Fruit fly (Drosophila melanogaster) whole organism, embryonic: Measurements from ENCODE around the gene Kua.

Experiments
- Aef1 ChIP-seq: fragments of 200-800 bp; sonication (Bioruptor generic); IDR thresholded peaks from 3 replicates; pipeline ENCODE4 v1.3.6; 2022; ENCODE audit warnings: missing biosample characterization, missing genetic modification characterization
- CG11085 ChIP-seq: fragments of 200-800 bp; sonication (Bioruptor generic); IDR thresholded peaks from 2 replicates; pipeline ENCODE4 v1.3.6; 2022; ENCODE audit warnings: missing biosample characterization, missing genetic modification characterization
- CG12942 ChIP-seq: fragments of 200-800 bp; sonication (Bioruptor generic); optimal IDR thresholded peaks from 3 replicates; lab custom pipeline; 2016; ENCODE audit warnings: missing biosample characterization, missing genetic modification characterization
- CG13123 ChIP-seq: fragments of 200-800 bp; sonication (Bioruptor generic); optimal IDR thresholded peaks from 2 replicates; lab custom pipeline; 2016; ENCODE audit warnings: missing biosample characterization, missing genetic modification characterization
- CG14441 ChIP-seq: fragments of 200-800 bp; sonication (Bioruptor generic); IDR thresholded peaks from 2 replicates; pipeline ENCODE4 v1.3.6; 2022; ENCODE audit warnings: missing biosample characterization, missing genetic modification characterization
- CG15479 ChIP-seq: fragments of 200-800 bp; sonication (Bioruptor generic); optimal IDR thresholded peaks from 3 replicates; lab custom pipeline; 2019; ENCODE audit warnings: missing biosample characterization, mild to moderate bottlenecking, missing genetic modification characterization, moderate library complexity
- CG1602 ChIP-seq: fragments of 200-800 bp; sonication (Bioruptor generic); optimal IDR thresholded peaks from 3 replicates; lab custom pipeline; 2016; ENCODE audit warnings: missing biosample characterization, missing genetic modification characterization
- CG17361 ChIP-seq: fragments of 200-800 bp; sonication (Bioruptor generic); IDR thresholded peaks from 3 replicates; pipeline ENCODE4 v1.3.6; 2022; ENCODE audit warnings: missing biosample characterization, missing genetic modification characterization
- CG18262 ChIP-seq: fragments of 200-800 bp; optimal IDR thresholded peaks from 3 replicates; lab custom pipeline; 2019; ENCODE audit warnings: missing biosample characterization, mild to moderate bottlenecking, missing genetic modification characterization, moderate library complexity
- CG2129 ChIP-seq: fragments of 200-800 bp; sonication (Bioruptor generic); IDR thresholded peaks from 2 replicates; pipeline ENCODE4 v1.3.6; 2022; ENCODE audit warnings: missing biosample characterization, missing genetic modification characterization; ENCODE audit not compliant: partially characterized antibody
- CG2875 ChIP-seq: fragments of 200-800 bp; sonication (Bioruptor generic); optimal IDR thresholded peaks from 2 replicates; lab custom pipeline; 2017; ENCODE audit warnings: missing biosample characterization, mild to moderate bottlenecking, missing genetic modification characterization, missing genetic modification reagents
- CG42726 ChIP-seq: fragments of 200-800 bp; sonication (Bioruptor generic); IDR thresholded peaks from 2 replicates; pipeline ENCODE4 v1.3.6; 2022; ENCODE audit warnings: missing biosample characterization, missing genetic modification characterization; ENCODE audit not compliant: partially characterized antibody
- CG6683 ChIP-seq: fragments of 200-800 bp; sonication (Bioruptor generic); optimal IDR thresholded peaks from 2 replicates; lab custom pipeline; 2017; ENCODE audit warnings: missing biosample characterization, mild to moderate bottlenecking, missing genetic modification characterization, missing genetic modification reagents
- CG7987 ChIP-seq: fragments of 200-800 bp; sonication (Bioruptor generic); optimal IDR thresholded peaks from 2 replicates; lab custom pipeline; 2018; ENCODE audit warnings: missing biosample characterization, mild to moderate bottlenecking, missing genetic modification characterization, moderate library complexity
- Dll ChIP-seq: fragments of 200-800 bp; sonication (Bioruptor generic); IDR thresholded peaks from 4 replicates; pipeline ENCODE4 v1.3.6; 2022; ENCODE audit warnings: missing biosample characterization, missing genetic modification characterization; ENCODE audit not compliant: partially characterized antibody
- E2f1 ChIP-seq: fragments of 200-800 bp; sonication (Bioruptor generic); IDR thresholded peaks from 2 replicates; pipeline ENCODE4 v1.3.6; 2022; ENCODE audit warnings: missing biosample characterization, missing genetic modification characterization
- Eip74EF ChIP-seq, 2 experiments: fragments of 200-800 bp in 1 of 2; fragments of >200 bp in 1 of 2; sonication (Bioruptor generic) in 1 of 2; optimal IDR thresholded peaks; 2 replicates each; lab custom pipeline; 2017 to 2019; ENCODE audit warnings: missing biosample characterization in 2 of 2, missing genetic modification characterization in 2 of 2, mild to moderate bottlenecking in 1 of 2, moderate library complexity in 1 of 2
- Hey ChIP-seq: fragments of 200-800 bp; sonication (Bioruptor generic); optimal IDR thresholded peaks from 3 replicates; lab custom pipeline; 2018; ENCODE audit warnings: missing biosample characterization, mild to moderate bottlenecking, missing genetic modification characterization
- Hr78 ChIP-seq, 2 experiments: fragments of 200-800 bp in 1 of 2; fragments of >200 bp in 1 of 2; sonication (Bioruptor generic) in 1 of 2; optimal IDR thresholded peaks; 2 replicates each; lab custom pipeline; 2017 to 2019; ENCODE audit warnings: missing biosample characterization in 2 of 2, missing genetic modification characterization in 2 of 2, mild to moderate bottlenecking in 1 of 2, moderate library complexity in 1 of 2
- Med ChIP-seq: fragments of 200-800 bp; sonication (Bioruptor generic); peaks from one replicate; lab custom pipeline; 2016; ENCODE audit warnings: missing biosample characterization, missing genetic modification characterization, mild to moderate bottlenecking, inconsistent platforms, moderate library complexity
- Mes4 ChIP-seq: fragments of 200-800 bp; sonication (Bioruptor generic); optimal IDR thresholded peaks from 2 replicates; lab custom pipeline; 2016; ENCODE audit warnings: missing biosample characterization, missing genetic modification characterization
- Nf-YA ChIP-seq: fragments of 200-800 bp; sonication (Bioruptor generic); IDR thresholded peaks from 2 replicates; pipeline ENCODE4 v1.3.6; 2022; ENCODE audit warnings: missing biosample characterization, missing genetic modification characterization
- ac ChIP-seq: fragments of 200-800 bp; sonication (Bioruptor generic); optimal IDR thresholded peaks from 3 replicates; lab custom pipeline; 2017; ENCODE audit warnings: missing biosample characterization, mild to moderate bottlenecking, missing genetic modification characterization
- ash1 ChIP-seq: fragments of 200-800 bp; sonication (Bioruptor generic); optimal IDR thresholded peaks from 2 replicates; lab custom pipeline; 2018; ENCODE audit warnings: missing biosample characterization, mild to moderate bottlenecking, missing genetic modification characterization
- az2 ChIP-seq: fragments of 200-800 bp; sonication (Bioruptor generic); optimal IDR thresholded peaks from 3 replicates; lab custom pipeline; 2016; ENCODE audit warnings: missing biosample characterization, missing genetic modification characterization
- bsh ChIP-seq, 2 experiments: fragments of 200-800 bp; sonication (Bioruptor generic); optimal IDR thresholded peaks; 2 replicates each; lab custom pipeline; 2017 to 2018; ENCODE audit warnings: mild to moderate bottlenecking in 2 of 2, missing biosample characterization in 2 of 2, missing genetic modification characterization in 2 of 2, moderate library complexity in 1 of 2
- cas ChIP-seq: fragments of 200-800 bp; sonication (Bioruptor generic); IDR thresholded peaks from 2 replicates; pipeline ENCODE4 v1.3.6; 2022; ENCODE audit warnings: missing biosample characterization, missing genetic modification characterization
- cwo ChIP-seq: fragments of 200-800 bp; sonication (Bioruptor generic); optimal IDR thresholded peaks from 3 replicates; lab custom pipeline; 2017; ENCODE audit warnings: missing biosample characterization, missing genetic modification characterization, mild to moderate bottlenecking, moderate library complexity, missing genetic modification reagents
- danr ChIP-seq: fragments of 200-800 bp; sonication (Bioruptor generic); IDR thresholded peaks from 2 replicates; pipeline ENCODE4 v1.3.6; 2022; ENCODE audit warnings: missing biosample characterization, missing genetic modification characterization
- eyg ChIP-seq: fragments of 200-800 bp; sonication (Bioruptor generic); optimal IDR thresholded peaks from 3 replicates; lab custom pipeline; 2016; ENCODE audit warnings: missing biosample characterization, missing genetic modification characterization
- fd102C ChIP-seq: fragments of 200-800 bp; sonication (Bioruptor generic); optimal IDR thresholded peaks from 2 replicates; lab custom pipeline; 2018; ENCODE audit warnings: missing biosample characterization, mild to moderate bottlenecking, missing genetic modification characterization, moderate library complexity
- fd96Cb ChIP-seq: fragments of 200-800 bp; sonication (Bioruptor generic); optimal IDR thresholded peaks from 2 replicates; lab custom pipeline; 2018; ENCODE audit warnings: missing biosample characterization, mild to moderate bottlenecking, missing genetic modification characterization, moderate library complexity
- fu2 ChIP-seq: fragments of 200-800 bp; sonication (Bioruptor generic); optimal IDR thresholded peaks from 2 replicates; lab custom pipeline; 2016; ENCODE audit warnings: missing biosample characterization, missing genetic modification characterization
- gcm2 ChIP-seq: fragments of 200-800 bp; sonication (Bioruptor generic); optimal IDR thresholded peaks from 2 replicates; lab custom pipeline; 2016; ENCODE audit warnings: missing biosample characterization, missing genetic modification characterization
- gem ChIP-seq: fragments of 200-800 bp; sonication (Bioruptor generic); optimal IDR thresholded peaks from 2 replicates; lab custom pipeline; 2019; ENCODE audit warnings: missing biosample characterization, mild to moderate bottlenecking, missing genetic modification characterization, moderate library complexity
- gt ChIP-seq: fragments of 200-800 bp; sonication (Bioruptor generic); IDR thresholded peaks from 2 replicates; pipeline ENCODE4 v1.3.6; 2022; ENCODE audit warnings: missing biosample characterization, missing genetic modification characterization
- ham ChIP-seq: fragments of 200-800 bp; sonication (Bioruptor generic); IDR thresholded peaks from 2 replicates; pipeline ENCODE4 v1.3.6; 2022; ENCODE audit warnings: missing biosample characterization, missing genetic modification characterization
- mld ChIP-seq: fragments of 200-800 bp; sonication (Bioruptor generic); IDR thresholded peaks from 3 replicates; pipeline ENCODE4 v1.3.6; 2022; ENCODE audit warnings: missing biosample characterization, missing genetic modification characterization; ENCODE audit not compliant: partially characterized antibody
- odd ChIP-seq: fragments of 200-800 bp; sonication (Bioruptor generic); optimal IDR thresholded peaks from 2 replicates; lab custom pipeline; 2017; ENCODE audit warnings: missing biosample characterization, mild to moderate bottlenecking, missing genetic modification characterization
- p53 ChIP-seq: fragments of 200-800 bp; sonication (Bioruptor generic); optimal IDR thresholded peaks from 2 replicates; lab custom pipeline; 2016; ENCODE audit warnings: missing biosample characterization, missing genetic modification characterization
- peb ChIP-seq: fragments of 200-800 bp; sonication (Bioruptor generic); IDR thresholded peaks from 2 replicates; pipeline ENCODE4 v1.3.6; 2022; ENCODE audit warnings: missing biosample characterization, missing genetic modification characterization
- pnt ChIP-seq: fragments of 200-800 bp; sonication (Bioruptor generic); optimal IDR thresholded peaks from 3 replicates; lab custom pipeline; 2016; ENCODE audit warnings: missing biosample characterization, missing genetic modification characterization
- schlank ChIP-seq: fragments of 200-800 bp; sonication (Bioruptor generic); optimal IDR thresholded peaks from 2 replicates; lab custom pipeline; 2018; ENCODE audit warnings: missing biosample characterization, mild to moderate bottlenecking, missing genetic modification characterization
- scrt ChIP-seq: fragments of 200-800 bp; sonication (Bioruptor generic); optimal IDR thresholded peaks from 2 replicates; lab custom pipeline; 2018; ENCODE audit warnings: missing biosample characterization, mild to moderate bottlenecking, missing genetic modification characterization, moderate library complexity
- tap ChIP-seq: fragments of 200-800 bp; optimal IDR thresholded peaks from 3 replicates; lab custom pipeline; 2019; ENCODE audit warnings: missing biosample characterization, mild to moderate bottlenecking, missing genetic modification characterization, moderate library complexity
- toy ChIP-seq: fragments of 200-800 bp; sonication (Bioruptor generic); IDR thresholded peaks from 2 replicates; pipeline ENCODE4 v1.3.6; 2022; ENCODE audit warnings: missing biosample characterization, missing genetic modification characterization
- twi ChIP-seq: fragments of 200-800 bp; optimal IDR thresholded peaks from 2 replicates; lab custom pipeline; 2019; ENCODE audit warnings: missing biosample characterization, mild to moderate bottlenecking, missing genetic modification characterization, moderate library complexity
- unpg ChIP-seq: fragments of 200-800 bp; sonication (Bioruptor generic); optimal IDR thresholded peaks from 3 replicates; lab custom pipeline; 2018; ENCODE audit warnings: missing biosample characterization, mild to moderate bottlenecking, missing genetic modification characterization, moderate library complexity
- usp ChIP-seq: fragments of >200 bp; optimal IDR thresholded peaks from 2 replicates; lab custom pipeline; 2017; ENCODE audit warnings: missing biosample characterization, missing genetic modification characterization
- vnd ChIP-seq: fragments of 200-800 bp; sonication (Bioruptor generic); IDR thresholded peaks from 3 replicates; pipeline ENCODE4 v1.3.6; 2022; ENCODE audit warnings: missing biosample characterization, missing genetic modification characterization; ENCODE audit not compliant: partially characterized antibody

Kua gene

dm6 chr2L:20061018-20061657 lies 36.2 kb upstream of the Kua start, which contains the start of the genes barr and lok (continued):
- TF ChIP-seq gt (no peak), az2 (GFP tag; lab: Kevin White, UChicago) (peak; percentile 59), schlank (tag; lab: Kevin White, UChicago) (no peak), gcm2 (GFP tag; lab: Kevin White, UChicago) (no peak), CG13123 (GFP tag; lab: Kevin White, UChicago) (no peak), fu2 (GFP tag; lab: Kevin White, UChicago) (peak; percentile 45), odd (no peak), scrt (GFP tag; lab: Kevin White, UChicago) (no peak), ham (GFP tag; lab: Robert Waterston, UW) (no peak), cwo (GFP tag; lab: Kevin White, UChicago) (no peak), fd96Cb (tag; lab: Kevin White, UChicago) (peak; percentile 19), Hey (tag; lab: Kevin White, UChicago) (no peak), E2f1 (GFP tag; lab: Robert Waterston, UW) (peak; percentile 45), CG2875 (GFP tag; lab: Kevin White, UChicago) (peak; percentile 29), CG15479 (GFP tag; lab: Kevin White, UChicago) (no peak), CG2129 (GFP tag; lab: Robert Waterston, UW) (no peak), unpg (GFP tag; lab: Kevin White, UChicago) (no peak), bsh (GFP tag; optimal IDR thresholded peaks at IDR 0.05; lab: Kevin White, UChicago) (peak in 1 of 2 experiments; percentile 4), CG7987 (GFP tag; lab: Kevin White, UChicago) (no peak), eyg (GFP tag; lab: Kevin White, UChicago) (no peak), peb (no peak), usp (GFP tag; lab: Kevin White, UChicago) (no peak), CG17361 (GFP tag; lab: Robert Waterston, UW) (peak; percentile 84), CG14441 (GFP tag; lab: Robert Waterston, UW) (peak; percentile 54), ac (no peak), Eip74EF (GFP tag; optimal IDR thresholded peaks at IDR 0.05; lab: Kevin White, UChicago) (no peak), Hr78 (GFP tag; optimal IDR thresholded peaks at IDR 0.05; lab: Kevin White, UChicago) (no peak), Aef1 (GFP tag; lab: Robert Waterston, UW) (peak; percentile 51), mld (GFP tag; lab: Robert Waterston, UW) (no peak), Med (GFP tag; lab: Kevin White, UChicago) (peak; percentile 82), CG18262 (peak; percentile 59), Mes4 (no peak), CG11085 (no peak), p53 (GFP tag; lab: Kevin White, UChicago) (no peak), Nf-YA (GFP tag; lab: Robert Waterston, UW) (no peak), gem (tag; lab: Kevin White, UChicago) (peak; percentile 60), Dll (GFP tag; lab: Robert Waterston, UW) (no peak), toy (GFP tag; lab: Robert Waterston, UW) (no peak), twi (tag; lab: Kevin White, UChicago) (peak; percentile 40), CG12942 (GFP tag; lab: Kevin White, UChicago) (peak; percentile 25), ash1 (GFP tag; lab: Kevin White, UChicago) (no peak), fd102C (no peak), cas (GFP tag; lab: Robert Waterston, UW) (no peak), pnt (GFP tag; lab: Kevin White, UChicago) (peak; percentile 57), danr (GFP tag; lab: Robert Waterston, UW) (peak; percentile 20; the same call in 1 of the 2 replicates), CG1602 (GFP tag; lab: Kevin White, UChicago) (peak; percentile 53), tap (no peak), CG6683 (GFP tag; lab: Kevin White, UChicago) (no peak), vnd (GFP tag; lab: Robert Waterston, UW) (no peak), CG42726 (GFP tag; lab: Robert Waterston, UW) (no peak)
